Worm (Caenorhabditis elegans) whole organism, L2 larva: ENCODE results near the gene srx-62.

Experiments
- R02D3.7 ChIP-seq: fragments of 150-350 bp; optimal IDR thresholded peaks from 2 replicates; lab custom pipeline; 2014; ENCODE audit warnings: missing biosample characterization, missing genetic modification characterization
- Y55F3AM.14 ChIP-seq: fragments of 200-800 bp; sonication (Bioruptor generic); optimal IDR thresholded peaks from 2 replicates; lab custom pipeline; 2018; ENCODE audit warnings: mild to moderate bottlenecking, missing genetic modification characterization, missing compliant biosample characterization
- ZK546.5 ChIP-seq: sonication (generic microtip); optimal IDR thresholded peaks from 2 replicates; lab custom pipeline; 2017; ENCODE audit warnings: missing biosample characterization, missing genetic modification characterization
- alr-1 ChIP-seq: fragments of 150-350 bp; optimal IDR thresholded peaks from 2 replicates; lab custom pipeline; 2014; ENCODE audit warnings: missing biosample characterization, missing genetic modification characterization
- aly-2 ChIP-seq: fragments of 150-350 bp; optimal IDR thresholded peaks from 2 replicates; lab custom pipeline; 2014; ENCODE audit warnings: missing biosample characterization, missing genetic modification characterization
- ama-1 ChIP-seq: fragments of 150-350 bp; optimal IDR thresholded peaks from 2 replicates; lab custom pipeline; 2018; ENCODE audit warnings: inconsistent platforms
- blmp-1 ChIP-seq: sonication (generic microtip); optimal IDR thresholded peaks from 2 replicates; lab custom pipeline; 2017; ENCODE audit warnings: missing genetic modification characterization, mild to moderate bottlenecking, missing compliant biosample characterization, antibody characterized with exemption, moderate library complexity; ENCODE audit not compliant: insufficient read depth
- crh-2 ChIP-seq: sonication (generic microtip); optimal IDR thresholded peaks from 2 replicates; lab custom pipeline; 2017; ENCODE audit warnings: missing biosample characterization, missing genetic modification characterization
- egl-27 ChIP-seq: sonication (generic microtip); optimal IDR thresholded peaks from 3 replicates; lab custom pipeline; 2017; ENCODE audit warnings: missing biosample characterization, missing genetic modification reagents, missing genetic modification characterization
- elt-1 ChIP-seq: fragments of 150-350 bp; optimal IDR thresholded peaks from 2 replicates; lab custom pipeline; 2014; ENCODE audit warnings: missing biosample characterization, missing genetic modification characterization
- elt-3 ChIP-seq: sonication (generic microtip); optimal IDR thresholded peaks from 2 replicates; lab custom pipeline; 2017; ENCODE audit warnings: missing biosample characterization, missing genetic modification characterization
- fos-1 ChIP-seq: fragments of 150-350 bp; optimal IDR thresholded peaks from 2 replicates; lab custom pipeline; 2014; ENCODE audit warnings: missing biosample characterization, missing genetic modification characterization
- gmeb-1 ChIP-seq: fragments of 150-350 bp; optimal IDR thresholded peaks from 2 replicates; lab custom pipeline; 2014; ENCODE audit warnings: missing biosample characterization, missing genetic modification characterization
- lin-13 ChIP-seq: fragments of 150-350 bp; optimal IDR thresholded peaks from 2 replicates; lab custom pipeline; 2014; ENCODE audit warnings: missing biosample characterization, missing genetic modification reagents, missing genetic modification characterization
- lin-39 ChIP-seq: fragments of 150-350 bp; optimal IDR thresholded peaks from 2 replicates; lab custom pipeline; 2014; ENCODE audit warnings: missing biosample characterization, missing genetic modification reagents, missing genetic modification characterization
- lsy-2 ChIP-seq, 2 experiments: fragments of 150-350 bp in 1 of 2; sonication (generic microtip) in 1 of 2; optimal IDR thresholded peaks; 2 replicates each; lab custom pipeline; 2014 to 2017; ENCODE audit warnings: missing biosample characterization in 2 of 2, missing genetic modification characterization in 2 of 2
- mab-5 ChIP-seq: fragments of 150-350 bp; optimal IDR thresholded peaks from 2 replicates; lab custom pipeline; 2014; ENCODE audit warnings: missing biosample characterization, missing genetic modification characterization
- mdl-1 ChIP-seq, 2 experiments: fragments of 150-350 bp in 1 of 2; sonication (generic microtip) in 1 of 2; optimal IDR thresholded peaks; 2 replicates each; lab custom pipeline; 2017; ENCODE audit warnings: missing biosample characterization in 2 of 2, missing genetic modification characterization in 2 of 2
- nhr-10 ChIP-seq: sonication (generic microtip); optimal IDR thresholded peaks from 2 replicates; lab custom pipeline; 2017; ENCODE audit warnings: missing biosample characterization, missing genetic modification characterization
- nhr-129 ChIP-seq: fragments of 150-350 bp; optimal IDR thresholded peaks from 2 replicates; lab custom pipeline; 2014; ENCODE audit warnings: missing biosample characterization, missing genetic modification characterization
- nhr-23 ChIP-seq: fragments of 150-350 bp; optimal IDR thresholded peaks from 2 replicates; lab custom pipeline; 2014; ENCODE audit warnings: missing biosample characterization, missing genetic modification reagents, missing genetic modification characterization
- nhr-6 ChIP-seq: fragments of 150-350 bp; optimal IDR thresholded peaks from 2 replicates; lab custom pipeline; 2014; ENCODE audit warnings: missing biosample characterization, missing genetic modification characterization
- peb-1 ChIP-seq: fragments of 150-350 bp; optimal IDR thresholded peaks from 2 replicates; lab custom pipeline; 2014; ENCODE audit warnings: missing biosample characterization, missing genetic modification characterization
- sem-4 ChIP-seq: fragments of 150-350 bp; optimal IDR thresholded peaks from 2 replicates; lab custom pipeline; 2014; ENCODE audit warnings: missing biosample characterization, missing genetic modification reagents, missing genetic modification characterization
- skn-1 ChIP-seq: sonication (generic microtip); optimal IDR thresholded peaks from 2 replicates; lab custom pipeline; 2017; ENCODE audit warnings: missing biosample characterization, missing genetic modification characterization
- sma-3 ChIP-seq: sonication (generic microtip); optimal IDR thresholded peaks from 2 replicates; lab custom pipeline; 2016; ENCODE audit warnings: missing genetic modification reagents, missing genetic modification characterization, missing compliant biosample characterization
- sma-9 ChIP-seq, 2 experiments: fragments of 150-350 bp in 1 of 2; sonication (generic microtip) in 1 of 2; optimal IDR thresholded peaks; 2 replicates each; lab custom pipeline; 2014 to 2016; ENCODE audit warnings: missing genetic modification characterization in 2 of 2, mild to moderate bottlenecking in 1 of 2, missing biosample characterization in 1 of 2, missing compliant biosample characterization in 1 of 2, missing genetic modification reagents in 1 of 2, moderate library complexity in 1 of 2
- snpc-4 ChIP-seq: fragments of 150-350 bp; optimal IDR thresholded peaks from 2 replicates; lab custom pipeline; 2014; ENCODE audit warnings: missing biosample characterization, missing genetic modification characterization
- unc-39 ChIP-seq: fragments of 150-350 bp; optimal IDR thresholded peaks from 2 replicates; lab custom pipeline; 2014; ENCODE audit warnings: missing biosample characterization, missing genetic modification characterization
- unc-62 ChIP-seq: fragments of 150-350 bp; optimal IDR thresholded peaks from 2 replicates; lab custom pipeline; 2014; ENCODE audit warnings: missing biosample characterization, missing genetic modification reagents, missing genetic modification characterization
- zag-1 ChIP-seq: fragments of 150-350 bp; optimal IDR thresholded peaks from 2 replicates; lab custom pipeline; 2014; ENCODE audit warnings: missing biosample characterization, missing genetic modification characterization
- ztf-11 ChIP-seq: sonication (generic microtip); optimal IDR thresholded peaks from 2 replicates; lab custom pipeline; 2017; ENCODE audit warnings: missing biosample characterization, missing genetic modification characterization

Gene srx-62

ce11 chrV:4024777-4025176 is 29.0 kb upstream of the srx-62 start, which contains the start of gene K09D9.1:
Gene K09D9.1, plus strand, starts transcription at chrV:4025047.
- TF ChIP-seq peb-1 (tag; lab: Kevin White, UChicago) (no peak), lsy-2 (tag; optimal IDR thresholded peaks at IDR 0.05; lab: Kevin White, UChicago) (no peak), gmeb-1 (peak; percentile 46), skn-1 (tag; lab: Kevin White, UChicago) (peak; percentile 67), sem-4 (no peak), nhr-129 (tag; lab: Kevin White, UChicago) (peak; percentile 86), lin-39 (tag; lab: Kevin White, UChicago) (no peak), blmp-1 (tag; lab: Kevin White, UChicago) (no peak), fos-1 (tag; lab: Kevin White, UChicago) (peak; percentile 97), crh-2 (tag; lab: Kevin White, UChicago) (peak; percentile 34), sma-9 (GFP tag; optimal IDR thresholded peaks at IDR 0.05; lab: Kevin White, UChicago) (peak; percentile 59), sma-9 (tag; optimal IDR thresholded peaks at IDR 0.05; lab: Kevin White, UChicago) (no peak)

DNA sequence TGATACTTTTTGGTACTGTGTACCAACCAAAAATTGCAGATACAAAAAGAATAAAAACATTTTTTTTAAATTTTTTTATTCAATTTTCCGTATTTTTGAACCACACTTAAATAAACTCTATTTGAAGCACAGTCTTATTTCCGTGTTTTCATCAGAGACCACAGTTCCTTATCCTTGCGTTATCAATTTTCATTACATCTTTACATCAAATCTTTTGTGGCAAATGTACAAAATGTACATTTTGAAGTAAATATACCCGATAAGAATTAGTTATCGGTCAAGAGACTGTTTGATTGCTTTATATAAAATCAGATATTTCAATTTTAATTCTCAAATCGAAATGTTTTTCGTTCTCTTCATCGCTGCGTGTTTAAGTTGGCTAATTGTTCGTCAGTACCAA is 26.6 kb upstream of the srx-62 start, which contains the start of gene cyp-35A3:
TSS of gene cyp-35A3 (plus strand) at position 301 of the 400 bp plus-strand sequence.
- TF ChIP-seq nhr-6 (tag; lab: Kevin White, UChicago) (no peak), lin-13 (no peak), mab-5 (no peak), alr-1 (tag; lab: Kevin White, UChicago) (no peak), egl-27 (tag; lab: Kevin White, UChicago) (no peak), blmp-1 (tag; lab: Kevin White, UChicago) (no peak), Y55F3AM.14 (GFP tag; lab: Kevin White, UChicago) (no peak)
- TF ChIP-seq, all 48 proteins: peak for 0

ce11 chrV:4021776-4022175 is 26.0 kb upstream of the srx-62 start, which contains the start of gene K09D9.14:
Gene K09D9.14, minus strand, starts transcription at chrV:4021876.
- TF ChIP-seq ztf-11: no peak
- TF ChIP-seq unc-39: no peak
- TF ChIP-seq sma-9 (GFP tag; optimal IDR thresholded peaks at IDR 0.05; lab: Kevin White, UChicago): no peak
- no peak for TF ChIP-seq sma-9 (tag; optimal IDR thresholded peaks at IDR 0.05; lab: Kevin White, UChicago)
- no peak for TF ChIP-seq Y55F3AM.14 (GFP tag; lab: Kevin White, UChicago)
- no peak for TF ChIP-seq zag-1 (tag; lab: Kevin White, UChicago)
- no peak for TF ChIP-seq ZK546.5 (tag; lab: Kevin White, UChicago)
- TF ChIP-seq ama-1: no peak
- TF ChIP-seq unc-62 (GFP tag; lab: Kevin White, UChicago): no peak
- TF ChIP-seq mdl-1 (tag; optimal IDR thresholded peaks at IDR 0.05; lab: Kevin White, UChicago): no peak

DNA sequence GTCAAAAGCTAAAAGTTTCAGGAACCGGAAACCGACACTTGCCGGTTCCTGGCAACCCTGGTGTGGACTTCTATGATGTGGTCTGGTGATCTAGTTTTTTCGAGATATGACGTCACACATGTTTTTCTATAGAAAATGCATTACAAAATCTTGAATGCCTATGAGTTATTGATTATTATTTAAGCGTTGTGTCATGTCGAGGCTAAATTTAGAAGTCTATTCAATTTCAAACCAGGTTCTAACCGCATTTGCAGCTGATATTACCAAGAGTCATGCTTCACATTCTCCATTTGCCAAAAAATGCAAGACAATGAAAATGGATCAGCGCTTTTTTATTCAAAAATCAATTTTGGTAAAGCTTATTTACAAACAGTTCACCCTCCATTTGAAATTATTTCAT is 23.4 kb upstream of the srx-62 start, which contains the start of gene K09D9.3:
TSS of gene K09D9.3 (plus strand) at position 301 of the 400 bp plus-strand sequence.
- TF ChIP-seq sma-9 (GFP tag; optimal IDR thresholded peaks at IDR 0.05; lab: Kevin White, UChicago): no peak
- no peak for TF ChIP-seq sma-9 (tag; optimal IDR thresholded peaks at IDR 0.05; lab: Kevin White, UChicago)
- no peak for TF ChIP-seq nhr-23 (tag; lab: Kevin White, UChicago)
- no peak for TF ChIP-seq ztf-11

DNA sequence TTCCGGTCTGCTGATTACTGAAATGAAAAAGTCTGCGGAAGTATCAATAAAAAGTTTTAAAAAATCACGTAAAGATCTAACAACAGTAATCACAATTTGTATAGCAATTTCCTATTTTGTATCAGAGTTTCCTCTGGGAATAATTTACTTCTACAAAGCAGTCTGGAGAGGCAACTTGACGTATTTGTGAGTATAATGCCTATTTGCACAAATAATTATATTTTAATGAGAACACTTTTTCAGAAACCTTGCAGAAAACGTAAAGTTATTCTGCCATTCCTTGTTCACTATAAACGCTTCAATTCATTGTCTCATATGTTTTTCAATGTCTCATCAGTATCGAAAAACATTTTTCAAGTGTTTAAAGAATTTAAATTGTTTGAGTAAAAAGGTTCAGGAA is 22.9 kb upstream of the srx-62 start:
- TF ChIP-seq snpc-4 (tag; lab: Kevin White, UChicago): no peak
- no peak for TF ChIP-seq crh-2 (tag; lab: Kevin White, UChicago)
- TF ChIP-seq gmeb-1: no peak
- TF ChIP-seq sma-3 (GFP tag; lab: Kevin White, UChicago): no peak
- no peak for TF ChIP-seq ama-1
- TF ChIP-seq lsy-2 (tag; optimal IDR thresholded peaks at IDR 0.05; lab: Kevin White, UChicago): no peak
- no peak for TF ChIP-seq lin-39 (tag; lab: Kevin White, UChicago)
- TF ChIP-seq, all 48 proteins: peak for 0

DNA sequence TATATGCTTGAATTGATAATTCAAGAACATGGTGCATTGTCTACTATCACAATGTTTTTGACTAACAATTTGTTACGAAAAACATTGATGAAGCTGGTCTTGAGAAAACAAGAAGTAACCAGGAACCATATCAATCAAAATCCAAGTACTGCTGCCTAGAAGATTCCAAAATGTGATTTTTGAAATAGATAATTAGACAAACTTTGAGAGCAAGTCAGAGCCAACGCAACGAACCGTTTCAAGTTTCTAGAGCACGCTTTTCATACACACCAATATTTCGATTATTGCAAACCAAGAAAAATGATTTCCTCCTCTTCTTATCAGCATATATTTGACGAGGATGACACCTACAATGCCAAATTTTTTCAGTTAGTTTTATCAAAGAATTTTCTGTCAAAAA is 21.0 kb upstream of the srx-62 start, which contains the start of gene srw-89:
TSS of gene srw-89 (plus strand) at position 301 of the 400 bp plus-strand sequence.
- TF ChIP-seq snpc-4 (tag; lab: Kevin White, UChicago) (no peak), unc-39 (no peak), ZK546.5 (tag; lab: Kevin White, UChicago) (no peak), elt-3 (tag; lab: Kevin White, UChicago) (no peak), mdl-1 (tag; optimal IDR thresholded peaks at IDR 0.05; lab: Kevin White, UChicago) (no peak), nhr-10 (no peak), unc-62 (GFP tag; lab: Kevin White, UChicago) (no peak), elt-1 (no peak), crh-2 (tag; lab: Kevin White, UChicago) (no peak), lsy-2 (tag; optimal IDR thresholded peaks at IDR 0.05; lab: Kevin White, UChicago) (no peak), aly-2 (tag; lab: Kevin White, UChicago) (no peak), R02D3.7 (no peak)
